Fruit fly (Drosophila melanogaster): ENCODE results near the gene Zmynd10.

Gene Zmynd10

DNA sequence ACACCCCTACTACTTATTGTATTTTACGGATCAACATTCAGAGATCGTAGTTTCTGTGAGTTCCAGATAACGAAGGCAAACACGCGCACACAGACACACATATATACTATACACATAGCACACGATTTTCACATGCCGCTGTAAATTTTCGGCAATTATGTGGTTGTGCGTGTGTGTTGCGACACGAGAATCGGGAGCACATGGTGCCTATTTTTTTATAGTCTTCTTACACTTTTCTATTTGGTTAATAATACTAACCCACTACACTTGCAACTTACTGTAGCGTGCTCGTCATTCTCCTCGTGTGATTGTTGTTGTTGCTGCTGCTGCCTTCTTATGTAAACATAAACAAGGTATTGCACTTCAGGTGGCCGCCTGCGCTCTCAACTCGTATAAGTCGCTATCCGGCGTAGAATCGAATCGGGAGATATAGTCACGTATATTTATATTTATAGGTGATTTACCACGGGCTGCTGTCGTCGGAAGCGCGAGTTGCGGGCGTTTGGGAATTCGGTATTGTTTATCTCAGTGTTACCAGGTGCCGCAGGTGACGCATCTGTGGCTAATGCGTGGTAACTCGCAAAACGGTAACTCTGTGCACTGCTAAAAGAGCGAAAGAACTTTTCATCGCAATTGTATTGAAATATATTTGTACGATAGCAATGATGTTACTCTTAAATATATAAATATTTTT, 3.9 kb downstream of the Zmynd10 start, which contains the start of gene Adk2 (continued):
- no peak for TF ChIP-seq Eip75B (GFP tag; optimal IDR thresholded peaks at IDR 0.05)
- peak; percentile 50 for TF ChIP-seq CG3919 (GFP tag; optimal IDR thresholded peaks at IDR 0.05)
- TF ChIP-seq CG4318 (GFP tag; optimal IDR thresholded peaks at IDR 0.05) = no peak
- no peak for TF ChIP-seq cyc (GFP tag; optimal IDR thresholded peaks at IDR 0.05)
- TF ChIP-seq CG8632 (GFP tag; optimal IDR thresholded peaks at IDR 0.05) = no peak
- peak; percentile 59 for TF ChIP-seq eg (GFP tag; IDR thresholded peaks at IDR 0.05)
- TF ChIP-seq pdm3 (GFP tag; optimal IDR thresholded peaks at IDR 0.05) = no peak
- TF ChIP-seq svp (GFP tag) = no peak
- TF ChIP-seq CG10631 (GFP tag; optimal IDR thresholded peaks at IDR 0.05) = no peak
- TF ChIP-seq achi (GFP tag; optimal IDR thresholded peaks at IDR 0.05) = no peak
- TF ChIP-seq fd59A (GFP tag; optimal IDR thresholded peaks at IDR 0.05) = no peak
- TF ChIP-seq OdsH (GFP tag; optimal IDR thresholded peaks at IDR 0.05) = no peak
- TF ChIP-seq Hr39 (GFP tag; optimal IDR thresholded peaks at IDR 0.05) = no peak
- no peak for TF ChIP-seq CG10669 (GFP tag; optimal IDR thresholded peaks at IDR 0.05)
- TF ChIP-seq Ets96B (tag; optimal IDR thresholded peaks at IDR 0.05) = no peak
- no peak for TF ChIP-seq CG11294 (GFP tag; IDR thresholded peaks at IDR 0.05)
- TF ChIP-seq CG6792 (GFP tag; optimal IDR thresholded peaks at IDR 0.05) = no peak
- TF ChIP-seq ss (GFP tag; optimal IDR thresholded peaks at IDR 0.05) = no peak
- no peak for TF ChIP-seq spab (GFP tag; optimal IDR thresholded peaks at IDR 0.05)
- TF ChIP-seq CG32006 (GFP tag; optimal IDR thresholded peaks at IDR 0.05) = no peak
- no peak for TF ChIP-seq fd85E (GFP tag; optimal IDR thresholded peaks at IDR 0.05)
- TF ChIP-seq CG6276 (GFP tag; optimal IDR thresholded peaks at IDR 0.05) = no peak
- no peak for TF ChIP-seq net (GFP tag; optimal IDR thresholded peaks at IDR 0.05)
- TF ChIP-seq CG1621 (tag; optimal IDR thresholded peaks at IDR 0.05) = no peak
- peak; percentile 27 for TF ChIP-seq CG6854 (GFP tag; optimal IDR thresholded peaks at IDR 0.05)
- no peak for TF ChIP-seq CG11902 (GFP tag; optimal IDR thresholded peaks at IDR 0.05)
- TF ChIP-seq CG11762 (GFP tag; optimal IDR thresholded peaks at IDR 0.05; ENCODE audit: insufficient read depth) = no peak
- TF ChIP-seq acj6 (GFP tag; optimal IDR thresholded peaks at IDR 0.05) = no peak
- peak; percentile 42 for TF ChIP-seq Eip93F (GFP tag; optimal IDR thresholded peaks at IDR 0.05)
- peak; percentile 13 for TF ChIP-seq vri (GFP tag; optimal IDR thresholded peaks at IDR 0.05)

DNA sequence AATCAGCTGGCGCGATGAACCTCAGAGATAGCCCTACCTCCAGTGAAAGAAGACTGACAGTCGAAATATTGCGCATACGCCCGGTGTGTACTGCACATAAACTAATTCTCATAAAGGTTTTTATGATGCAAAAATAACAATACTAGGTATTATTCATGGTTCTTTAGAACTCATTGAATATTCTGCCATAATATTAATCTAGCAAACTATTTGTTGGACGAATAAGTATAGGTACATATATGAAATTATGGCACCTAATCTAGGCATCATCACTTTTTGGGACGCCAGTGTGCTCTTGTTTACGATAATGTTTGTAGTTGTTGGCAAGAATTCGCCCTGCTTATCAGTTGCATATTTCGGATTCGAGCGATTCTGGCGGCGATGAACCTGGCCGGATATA, 4.5 kb downstream of the Zmynd10 start:
- TF ChIP-seq CG6276 (GFP tag; optimal IDR thresholded peaks at IDR 0.05) (no peak), CG3032 (tag; optimal IDR thresholded peaks at IDR 0.05) (no peak), CG7368 (GFP tag; optimal IDR thresholded peaks at IDR 0.05) (peak; percentile 53), Lpt (GFP tag; optimal IDR thresholded peaks at IDR 0.05) (no peak), Eip78C (GFP tag) (peak; percentile 77), dsx (GFP tag; optimal IDR thresholded peaks at IDR 0.05; ENCODE audit: poor library complexity, severe bottlenecking) (no peak), Sox14 (GFP tag; optimal IDR thresholded peaks at IDR 0.05) (peak; percentile 53), CG11294 (GFP tag; IDR thresholded peaks at IDR 0.05) (no peak), CG6808 (GFP tag; optimal IDR thresholded peaks at IDR 0.05) (no peak), Blimp-1 (GFP tag; optimal IDR thresholded peaks at IDR 0.05) (no peak), CG9139 (GFP tag; optimal IDR thresholded peaks at IDR 0.05) (no peak), CG8119 (GFP tag; IDR thresholded peaks at IDR 0.05) (no peak), Met (GFP tag; optimal IDR thresholded peaks at IDR 0.05) (peak; percentile 71), achi (GFP tag; optimal IDR thresholded peaks at IDR 0.05) (peak; percentile 43), CG10669 (GFP tag; optimal IDR thresholded peaks at IDR 0.05) (no peak), pdm3 (GFP tag; optimal IDR thresholded peaks at IDR 0.05) (peak; percentile 50), cyc (GFP tag; optimal IDR thresholded peaks at IDR 0.05) (peak; percentile 60), topi (GFP tag; optimal IDR thresholded peaks at IDR 0.05) (peak; percentile 73), acj6 (GFP tag; optimal IDR thresholded peaks at IDR 0.05) (peak; percentile 35), Hr39 (GFP tag; optimal IDR thresholded peaks at IDR 0.05) (peak; percentile 79), Sox102F (GFP tag; optimal IDR thresholded peaks at IDR 0.05) (peak; percentile 80), CG11762 (GFP tag; optimal IDR thresholded peaks at IDR 0.05; ENCODE audit: insufficient read depth) (peak; percentile 32), Smox (GFP tag; optimal IDR thresholded peaks at IDR 0.05) (peak; percentile 75), CG32006 (GFP tag; optimal IDR thresholded peaks at IDR 0.05) (no peak), CG11902 (GFP tag; optimal IDR thresholded peaks at IDR 0.05) (peak; percentile 36), fkh (GFP tag; optimal IDR thresholded peaks at IDR 0.05) (no peak), fd59A (GFP tag; optimal IDR thresholded peaks at IDR 0.05) (no peak), CG6854 (GFP tag; optimal IDR thresholded peaks at IDR 0.05) (no peak), net (GFP tag; optimal IDR thresholded peaks at IDR 0.05) (peak; percentile 42), CG4318 (GFP tag; optimal IDR thresholded peaks at IDR 0.05) (no peak), ss (GFP tag; optimal IDR thresholded peaks at IDR 0.05) (no peak), CG8319 (GFP tag; optimal IDR thresholded peaks at IDR 0.05) (peak; percentile 43), Eip75B (GFP tag; optimal IDR thresholded peaks at IDR 0.05) (peak; percentile 45), salr (GFP tag; optimal IDR thresholded peaks at IDR 0.05) (peak in 1 of 2 experiments; percentile 32)

All from whole organism, prepupa.